Worm (Caenorhabditis elegans) whole organism, young adult: Measurements from ENCODE around the gene K11D12.13.

Experiments
- B0261.1 ChIP-seq: sonication (generic microtip); optimal IDR thresholded peaks from 2 replicates; lab custom pipeline; 2016; ENCODE audit warnings: mild to moderate bottlenecking, missing genetic modification characterization, moderate library complexity, missing compliant biosample characterization
- ama-1 ChIP-seq, 3 experiments: fragments of 150-350 bp in 1 of 3; sonication (generic microtip) in 2 of 3; optimal IDR thresholded peaks; 2 replicates each; lab custom pipeline; 2014 to 2018; ENCODE audit warnings: missing biosample characterization in 2 of 3, missing genetic modification characterization in 2 of 3, missing genetic modification reagents in 2 of 3
- attf-5 ChIP-seq: fragments of 200-800 bp; sonication (Bioruptor generic); optimal IDR thresholded peaks from 2 replicates; lab custom pipeline; 2018; ENCODE audit warnings: mild to moderate bottlenecking, missing genetic modification characterization, missing compliant biosample characterization
- ets-4 ChIP-seq: fragments of 200-800 bp; sonication (Bioruptor generic); optimal IDR thresholded peaks from 2 replicates; lab custom pipeline; 2018; ENCODE audit warnings: mild to moderate bottlenecking, missing genetic modification characterization, missing compliant biosample characterization
- fkh-3 ChIP-seq: sonication (generic microtip); optimal IDR thresholded peaks from 2 replicates; lab custom pipeline; 2016; ENCODE audit warnings: mild to moderate bottlenecking, missing genetic modification characterization, missing compliant biosample characterization
- repo-1 ChIP-seq: sonication (generic microtip); optimal IDR thresholded peaks from 2 replicates; lab custom pipeline; 2017; ENCODE audit warnings: mild to moderate bottlenecking, missing genetic modification characterization, missing compliant biosample characterization
- snpc-1.1 ChIP-seq: sonication (generic microtip); optimal IDR thresholded peaks from 2 replicates; lab custom pipeline; 2017; ENCODE audit warnings: missing genetic modification characterization, mild to moderate bottlenecking, missing compliant biosample characterization, antibody characterized with exemption, moderate library complexity, missing genotype, missing genetic modification reagents; ENCODE audit not compliant: insufficient read depth

DNA sequence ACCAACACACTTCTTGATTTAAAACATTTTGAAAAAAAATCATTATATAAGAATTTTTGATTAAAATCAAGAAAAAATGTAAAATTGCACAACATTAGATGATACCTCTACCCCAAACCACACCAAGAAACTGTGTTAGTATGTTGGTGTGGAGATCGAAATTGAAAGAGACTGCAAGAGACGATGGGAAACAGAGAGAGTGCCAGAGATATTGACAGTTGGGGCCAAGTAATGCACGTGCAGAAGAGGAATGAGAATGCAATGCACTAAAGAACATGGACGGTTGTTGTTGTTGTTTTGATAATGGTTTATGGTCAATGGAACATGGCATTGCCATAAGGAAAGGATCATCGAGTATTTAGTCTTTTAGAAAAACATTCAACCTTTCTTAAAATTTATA lies 1.0 kb upstream of the K11D12.13 start:
- TF ChIP-seq attf-5 (GFP tag; lab: Kevin White, UChicago) (no peak), repo-1 (tag; lab: Kevin White, UChicago) (no peak), B0261.1 (tag; lab: Kevin White, UChicago) (no peak), ama-1 (optimal IDR thresholded peaks at IDR 0.05; lab: Kevin White, UChicago) (no peak), ama-1 (GFP tag; optimal IDR thresholded peaks at IDR 0.05; lab: Kevin White, UChicago) (no peak), ets-4 (GFP tag; lab: Kevin White, UChicago) (no peak), snpc-1.1 (tag; lab: Kevin White, UChicago) (no peak), fkh-3 (no peak)
